Worm (Caenorhabditis elegans): ENCODE data around the gene ZK1251.3.

ZK1251.3 gene

DNA sequence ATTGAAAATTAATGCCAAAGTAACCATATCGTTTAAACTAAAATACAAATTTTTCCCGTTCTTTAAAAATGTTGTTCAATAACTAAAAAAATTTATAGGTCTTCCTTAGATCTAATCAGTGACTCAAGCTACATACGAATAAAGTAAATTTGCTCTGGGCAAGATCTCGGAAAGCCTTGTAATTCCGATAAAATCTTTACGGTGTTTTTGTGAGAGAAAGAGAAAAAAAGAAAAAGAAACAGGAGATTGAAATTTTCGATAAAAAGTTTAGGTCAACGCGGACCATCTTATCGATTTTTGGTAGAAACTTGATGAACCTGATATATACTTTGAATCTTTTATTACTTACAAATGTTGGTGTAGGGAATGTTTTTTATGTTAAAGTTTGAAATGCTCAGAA is 39.7 kb downstream of the ZK1251.3 start:
- peak; percentile 64 for TF ChIP-seq sma-9 (GFP tag; optimal IDR thresholded peaks at IDR 0.05)
- TF ChIP-seq sma-9 (tag; optimal IDR thresholded peaks at IDR 0.05), result no peak
- TF ChIP-seq lin-11 (tag; optimal IDR thresholded peaks at IDR 0.05), result no peak
- TF ChIP-seq nhr-21 (tag; optimal IDR thresholded peaks at IDR 0.05), result no peak
- peak; percentile 55 for TF ChIP-seq elt-1 (tag; optimal IDR thresholded peaks at IDR 0.05)
- TF ChIP-seq nhr-25 (tag; optimal IDR thresholded peaks at IDR 0.05), result peak; percentile 41

DNA sequence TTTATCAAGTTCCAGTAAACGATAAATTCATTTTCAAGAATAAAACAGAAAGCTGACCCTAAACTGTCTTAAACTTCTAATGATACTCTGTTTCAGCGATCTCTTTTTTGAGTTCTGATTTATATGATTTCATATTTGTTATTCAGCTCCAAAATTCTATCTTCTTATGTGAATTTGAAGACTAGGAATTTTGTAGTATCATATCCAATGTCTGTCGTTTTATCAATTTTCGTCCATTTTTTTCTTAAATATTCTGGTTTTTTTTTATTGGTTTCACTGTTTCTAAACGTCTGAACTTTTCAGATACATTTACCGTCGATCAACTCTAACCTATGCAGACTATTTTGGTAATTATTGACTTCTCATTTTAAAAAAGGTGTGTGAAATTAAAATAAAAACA is 41.5 kb downstream of the ZK1251.3 start, which contains the start of the genes nhr-138 and C28D4.18:
nhr-138 (plus strand) TSS at position 304 of the 400 bp plus-strand sequence.
C28D4.18 (plus strand) TSS at position 333 of the 400 bp plus-strand sequence.
- TF ChIP-seq nhr-11 (tag; optimal IDR thresholded peaks at IDR 0.05) (no peak), ceh-82 (tag; optimal IDR thresholded peaks at IDR 0.05) (no peak), ceh-16 (tag; optimal IDR thresholded peaks at IDR 0.05) (no peak), unc-55 (GFP tag; optimal IDR thresholded peaks at IDR 0.05) (no peak), sma-3 (GFP tag; optimal IDR thresholded peaks at IDR 0.05) (no peak), gmeb-1 (tag; optimal IDR thresholded peaks at IDR 0.05) (no peak), ztf-1 (GFP tag; conservative IDR thresholded peaks at IDR 0.05) (no peak), R02D3.7 (tag; optimal IDR thresholded peaks at IDR 0.05) (no peak), ZK546.5 (tag; optimal IDR thresholded peaks at IDR 0.05) (no peak), fos-1 (tag; optimal IDR thresholded peaks at IDR 0.05) (no peak), mdl-1 (tag; optimal IDR thresholded peaks at IDR 0.05) (no peak)

DNA sequence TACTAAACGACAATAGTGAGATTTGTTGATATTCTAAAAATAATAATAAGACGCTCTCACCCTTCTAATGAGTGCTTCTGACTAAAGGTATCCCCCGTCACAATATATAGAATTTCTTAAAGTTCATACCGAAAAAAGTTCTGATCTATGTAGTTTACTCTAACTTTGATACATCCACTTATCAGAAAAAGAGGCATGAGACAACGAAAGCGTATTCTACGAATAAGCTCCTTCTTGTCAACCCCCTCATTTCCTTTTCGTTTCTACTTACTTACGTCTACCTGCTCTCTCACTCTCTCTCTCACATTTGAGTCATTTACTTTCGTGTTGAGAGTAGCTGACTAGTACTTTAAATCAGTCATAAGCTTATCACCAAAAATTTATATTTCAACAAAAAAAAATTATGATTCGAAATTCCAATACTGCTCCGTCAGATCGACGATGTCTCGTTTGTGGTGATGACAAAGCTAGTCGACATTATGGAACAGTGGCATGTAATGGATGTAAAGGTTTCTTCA is 42.1 kb downstream of the ZK1251.3 start:
- TF ChIP-seq unc-39 (tag; optimal IDR thresholded peaks at IDR 0.05), result no peak
- TF ChIP-seq sma-9 (GFP tag; optimal IDR thresholded peaks at IDR 0.05), result peak; percentile 4
- no peak for TF ChIP-seq sma-9 (tag; optimal IDR thresholded peaks at IDR 0.05)
- peak; percentile 47 for TF ChIP-seq nhr-21 (tag; optimal IDR thresholded peaks at IDR 0.05)
- TF ChIP-seq sma-3 (GFP tag; optimal IDR thresholded peaks at IDR 0.05), result no peak
- no peak for TF ChIP-seq unc-55 (GFP tag; optimal IDR thresholded peaks at IDR 0.05)
- TF ChIP-seq lsy-2 (tag; optimal IDR thresholded peaks at IDR 0.05), result peak in 1 of 2 experiments; percentile 29
- TF ChIP-seq elt-1 (tag; optimal IDR thresholded peaks at IDR 0.05), result no peak

DNA sequence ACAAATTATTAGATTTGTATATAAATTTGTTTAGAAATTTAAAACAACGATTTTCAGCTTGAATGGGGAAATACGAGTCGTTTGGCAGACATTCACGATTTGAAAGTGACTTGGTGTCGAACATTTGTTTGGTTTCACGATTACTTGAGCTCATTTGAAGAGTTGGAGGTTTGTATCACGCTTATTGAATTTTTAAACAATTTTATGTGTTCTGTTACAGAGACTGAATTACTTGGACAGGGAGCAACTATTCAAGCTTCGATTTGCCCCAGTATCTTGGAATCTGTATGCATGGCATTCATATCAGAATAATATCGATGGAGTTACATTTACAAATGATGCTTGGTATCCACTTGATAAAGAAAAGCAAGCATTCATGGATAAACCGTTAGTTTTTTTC is 43.8 kb downstream of the ZK1251.3 start:
- TF ChIP-seq zag-1 (tag; optimal IDR thresholded peaks at IDR 0.05), result no peak
- no peak for TF ChIP-seq nhr-6 (tag; optimal IDR thresholded peaks at IDR 0.05)
- TF ChIP-seq sma-3 (GFP tag; optimal IDR thresholded peaks at IDR 0.05), result no peak
- TF ChIP-seq snpc-4 (tag; optimal IDR thresholded peaks at IDR 0.05), result no peak
- TF ChIP-seq unc-55 (GFP tag; optimal IDR thresholded peaks at IDR 0.05), result no peak
- no peak for TF ChIP-seq ztf-1 (GFP tag; conservative IDR thresholded peaks at IDR 0.05)
- no peak for TF ChIP-seq nhr-23 (tag; optimal IDR thresholded peaks at IDR 0.05)
- no peak for TF ChIP-seq lin-39 (tag; optimal IDR thresholded peaks at IDR 0.05)
- no peak for TF ChIP-seq C34F6.9 (tag; optimal IDR thresholded peaks at IDR 0.05)

DNA sequence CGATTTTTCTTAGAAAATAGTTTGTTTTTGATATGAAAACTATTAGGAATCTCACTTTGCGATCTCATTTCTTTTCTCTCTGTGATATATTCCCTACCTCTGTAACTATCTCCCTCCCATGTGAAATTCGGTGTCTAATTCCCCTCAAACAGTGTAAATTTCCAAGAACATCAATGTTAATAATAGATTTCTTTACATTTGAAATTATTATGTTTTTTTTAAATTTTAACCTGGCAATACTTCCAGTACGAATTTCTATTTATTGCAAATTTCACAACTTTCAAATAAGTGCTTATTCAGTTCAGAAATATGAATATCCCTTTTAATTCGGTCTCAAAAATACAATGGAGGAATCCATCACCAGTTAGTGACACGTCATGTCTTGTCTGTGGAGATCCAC is 44.9 kb downstream of the ZK1251.3 start, which contains the start of gene nhr-100:
nhr-100 (plus strand) TSS at position 301 of the 400 bp plus-strand sequence.
- TF ChIP-seq ama-1 (optimal IDR thresholded peaks at IDR 0.05) (no peak), alr-1 (tag; optimal IDR thresholded peaks at IDR 0.05) (no peak), nhr-6 (tag; optimal IDR thresholded peaks at IDR 0.05) (no peak), snpc-4 (tag; optimal IDR thresholded peaks at IDR 0.05) (no peak), nhr-11 (tag; optimal IDR thresholded peaks at IDR 0.05) (no peak), Y55F3AM.14 (GFP tag; optimal IDR thresholded peaks at IDR 0.05) (no peak), lin-39 (tag; optimal IDR thresholded peaks at IDR 0.05) (no peak), skn-1 (tag; optimal IDR thresholded peaks at IDR 0.05) (no peak), crh-2 (tag; optimal IDR thresholded peaks at IDR 0.05) (no peak), sem-4 (tag; optimal IDR thresholded peaks at IDR 0.05) (no peak), nhr-10 (tag; optimal IDR thresholded peaks at IDR 0.05) (no peak), egl-27 (tag; optimal IDR thresholded peaks at IDR 0.05) (no peak), ztf-1 (GFP tag; conservative IDR thresholded peaks at IDR 0.05) (no peak), elt-1 (tag; optimal IDR thresholded peaks at IDR 0.05) (no peak), blmp-1 (tag; optimal IDR thresholded peaks at IDR 0.05; ENCODE audit: insufficient read depth) (no peak)

Measured in whole organism, L2 larva.